Fruit fly (Drosophila melanogaster) whole organism, embryonic: Measurements from ENCODE around the gene Muc18B.

Source experiments
- Asciz ChIP-seq: fragments of 200-800 bp; sonication (Bioruptor generic); optimal IDR thresholded peaks from 2 replicates; lab custom pipeline; 2017; ENCODE audit warnings: missing biosample characterization, mild to moderate bottlenecking, missing genetic modification characterization, missing genetic modification reagents
- BtbVII ChIP-seq: fragments of 200-800 bp; sonication (Bioruptor generic); optimal IDR thresholded peaks from 3 replicates; lab custom pipeline; 2017; ENCODE audit warnings: missing biosample characterization, mild to moderate bottlenecking, missing genetic modification characterization
- CG10209 ChIP-seq: fragments of 200-800 bp; sonication (Bioruptor generic); optimal IDR thresholded peaks from 3 replicates; lab custom pipeline; 2017; ENCODE audit warnings: missing biosample characterization, mild to moderate bottlenecking, missing genetic modification characterization, missing genetic modification reagents
- CG10959 ChIP-seq: fragments of 200-800 bp; sonication (Bioruptor generic); IDR thresholded peaks from 2 replicates; pipeline ENCODE4 v1.3.6; 2022; ENCODE audit warnings: missing biosample characterization, missing genetic modification characterization
- CG11398 ChIP-seq: fragments of 200-800 bp; sonication (Bioruptor generic); optimal IDR thresholded peaks from 2 replicates; lab custom pipeline; 2016; ENCODE audit warnings: missing biosample characterization, missing genetic modification characterization
- CG12391 ChIP-seq: fragments of 200-800 bp; sonication (Bioruptor generic); optimal IDR thresholded peaks from 3 replicates; lab custom pipeline; 2018; ENCODE audit warnings: missing biosample characterization, mild to moderate bottlenecking, missing genetic modification characterization, moderate library complexity
- CG14667 ChIP-seq: fragments of 200-800 bp; sonication (Bioruptor generic); IDR thresholded peaks from 2 replicates; pipeline ENCODE4 v1.3.6; 2022; ENCODE audit warnings: missing biosample characterization, missing genetic modification characterization
- CG1529 ChIP-seq: fragments of 200-800 bp; sonication (Bioruptor generic); optimal IDR thresholded peaks from 3 replicates; lab custom pipeline; 2018; ENCODE audit warnings: missing biosample characterization, missing genetic modification characterization
- CG15514 ChIP-seq: fragments of 200-800 bp; sonication (Bioruptor generic); optimal IDR thresholded peaks from 3 replicates; lab custom pipeline; 2017; ENCODE audit warnings: missing biosample characterization, missing genetic modification characterization, mild to moderate bottlenecking, moderate library complexity, missing genetic modification reagents
- CG17612 ChIP-seq: fragments of 200-800 bp; sonication (Bioruptor generic); IDR thresholded peaks from 2 replicates; pipeline ENCODE4 v1.3.6; 2022; ENCODE audit warnings: missing biosample characterization, missing genetic modification characterization
- CG17829 ChIP-seq: fragments of 200-800 bp; optimal IDR thresholded peaks from 2 replicates; lab custom pipeline; 2019; ENCODE audit warnings: missing biosample characterization, mild to moderate bottlenecking, missing genetic modification characterization, moderate library complexity
- CG18262 ChIP-seq: fragments of 200-800 bp; optimal IDR thresholded peaks from 3 replicates; lab custom pipeline; 2019; ENCODE audit warnings: missing biosample characterization, mild to moderate bottlenecking, missing genetic modification characterization, moderate library complexity
- CG18619 ChIP-seq: fragments of 200-800 bp; sonication (Bioruptor generic); optimal IDR thresholded peaks from 3 replicates; lab custom pipeline; 2017; ENCODE audit warnings: missing biosample characterization, mild to moderate bottlenecking, missing genetic modification characterization
- CG18764 ChIP-seq: fragments of 200-800 bp; sonication (Bioruptor generic); optimal IDR thresholded peaks from 3 replicates; lab custom pipeline; 2016; ENCODE audit warnings: missing biosample characterization, missing genetic modification characterization
- CG32767 ChIP-seq: fragments of 200-800 bp; sonication (Bioruptor generic); IDR thresholded peaks from 2 replicates; pipeline ENCODE4 v1.3.6; 2022; ENCODE audit warnings: missing biosample characterization, missing genetic modification characterization
- CG6854 ChIP-seq: fragments of 200-800 bp; sonication (Bioruptor generic); optimal IDR thresholded peaks from 3 replicates; lab custom pipeline; 2017; ENCODE audit warnings: missing biosample characterization, mild to moderate bottlenecking, missing genetic modification characterization
- CG8089 ChIP-seq: fragments of 200-800 bp; sonication (Bioruptor generic); optimal IDR thresholded peaks from 3 replicates; lab custom pipeline; 2016; ENCODE audit warnings: missing biosample characterization, missing genetic modification characterization
- CG8290 ChIP-seq, 3 experiments: fragments of 200-800 bp; sonication (Bioruptor generic); optimal IDR thresholded peaks; 2 replicates each; lab custom pipeline; 2016 to 2019; ENCODE audit warnings: missing biosample characterization in 3 of 3, missing genetic modification characterization in 3 of 3, mild to moderate bottlenecking in 2 of 3, moderate library complexity in 1 of 3
- CG9437 ChIP-seq: fragments of 200-800 bp; sonication (Bioruptor generic); optimal IDR thresholded peaks from 2 replicates; lab custom pipeline; 2018; ENCODE audit warnings: missing biosample characterization, mild to moderate bottlenecking, missing genetic modification characterization
- CG9817 ChIP-seq: fragments of 200-800 bp; sonication (Bioruptor generic); optimal IDR thresholded peaks from 2 replicates; lab custom pipeline; 2018; ENCODE audit warnings: missing biosample characterization, mild to moderate bottlenecking, missing genetic modification characterization, moderate library complexity
- Chrac-16 ChIP-seq: fragments of 200-800 bp; sonication (Bioruptor generic); optimal IDR thresholded peaks from 3 replicates; lab custom pipeline; 2016; ENCODE audit warnings: missing biosample characterization, missing genetic modification characterization
- CkIIα-i1 ChIP-seq: fragments of 200-800 bp; sonication (Bioruptor generic); IDR thresholded peaks from 2 replicates; pipeline ENCODE4 v1.3.6; 2022; ENCODE audit warnings: missing biosample characterization, missing genetic modification characterization
- Dad ChIP-seq: fragments of 200-800 bp; sonication (Bioruptor generic); optimal IDR thresholded peaks from 3 replicates; lab custom pipeline; 2016; ENCODE audit warnings: missing biosample characterization, missing genetic modification characterization
- ERR ChIP-seq: fragments of 200-800 bp; sonication (Bioruptor generic); optimal IDR thresholded peaks from 2 replicates; lab custom pipeline; 2016; ENCODE audit warnings: missing biosample characterization, missing genetic modification characterization
- Gsc ChIP-seq: fragments of 200-800 bp; sonication (Bioruptor generic); IDR thresholded peaks from 2 replicates; pipeline ENCODE4 v1.3.6; 2022; ENCODE audit warnings: missing biosample characterization, missing genetic modification characterization
- Hmr ChIP-seq: fragments of 200-800 bp; sonication (Bioruptor generic); optimal IDR thresholded peaks from 3 replicates; lab custom pipeline; 2017; ENCODE audit warnings: mild to moderate bottlenecking, missing biosample characterization, missing genetic modification reagents, missing genetic modification characterization
- Hr78 ChIP-seq, 2 experiments: fragments of 200-800 bp in 1 of 2; fragments of >200 bp in 1 of 2; sonication (Bioruptor generic) in 1 of 2; optimal IDR thresholded peaks; 2 replicates each; lab custom pipeline; 2017 to 2019; ENCODE audit warnings: missing biosample characterization in 2 of 2, missing genetic modification characterization in 2 of 2, mild to moderate bottlenecking in 1 of 2, moderate library complexity in 1 of 2
- NC2β ChIP-seq: fragments of 200-800 bp; sonication (Bioruptor generic); optimal IDR thresholded peaks from 2 replicates; lab custom pipeline; 2016; ENCODE audit warnings: missing biosample characterization, missing genetic modification characterization
- Pdp1 ChIP-seq, 2 experiments: fragments of 200-800 bp; sonication (Bioruptor generic); optimal IDR thresholded peaks; 3 replicates each; lab custom pipeline; 2016; ENCODE audit warnings: missing biosample characterization in 2 of 2, missing genetic modification characterization in 2 of 2, mild to moderate bottlenecking in 1 of 2, moderate library complexity in 1 of 2
- Sox102F ChIP-seq: fragments of 200-800 bp; sonication (Bioruptor generic); optimal IDR thresholded peaks from 2 replicates; lab custom pipeline; 2018; ENCODE audit warnings: missing biosample characterization, mild to moderate bottlenecking, missing genetic modification characterization, moderate library complexity
- chn ChIP-seq: fragments of 200-800 bp; sonication (Bioruptor generic); optimal IDR thresholded peaks from 2 replicates; lab custom pipeline; 2016; ENCODE audit warnings: missing biosample characterization, missing genetic modification characterization
- hth ChIP-seq: fragments of >200 bp; optimal IDR thresholded peaks from 2 replicates; lab custom pipeline; 2017; ENCODE audit warnings: inconsistent platforms
- insv ChIP-seq, 2 experiments: fragments of 200-800 bp; sonication (Bioruptor generic); optimal IDR thresholded peaks; 3 replicates each; lab custom pipeline; 2016 to 2018; ENCODE audit warnings: missing biosample characterization in 2 of 2, missing genetic modification characterization in 2 of 2
- kni ChIP-seq: fragments of 200-800 bp; sonication (Bioruptor generic); optimal IDR thresholded peaks from 3 replicates; lab custom pipeline; 2017; ENCODE audit warnings: mild to moderate bottlenecking, missing biosample characterization, missing genetic modification reagents, missing genetic modification characterization
- maf-S ChIP-seq: fragments of 200-800 bp; sonication (Bioruptor generic); optimal IDR thresholded peaks from 2 replicates; lab custom pipeline; 2016; ENCODE audit warnings: missing biosample characterization, missing genetic modification characterization
- pnt ChIP-seq: fragments of 200-800 bp; sonication (Bioruptor generic); optimal IDR thresholded peaks from 3 replicates; lab custom pipeline; 2016; ENCODE audit warnings: missing biosample characterization, missing genetic modification characterization
- pros ChIP-seq: fragments of 200-800 bp; sonication (Bioruptor generic); optimal IDR thresholded peaks from 3 replicates; lab custom pipeline; 2019; ENCODE audit warnings: missing biosample characterization, mild to moderate bottlenecking, missing genetic modification characterization, moderate library complexity
- sens-2 ChIP-seq: fragments of 200-800 bp; sonication (Bioruptor generic); IDR thresholded peaks from 2 replicates; pipeline ENCODE4 v1.3.6; 2022; ENCODE audit warnings: missing biosample characterization, missing genetic modification characterization
- slbo ChIP-seq: fragments of 200-800 bp; sonication (Bioruptor generic); IDR thresholded peaks from 2 replicates; pipeline ENCODE4 v1.3.6; 2022; ENCODE audit warnings: missing biosample characterization, missing genetic modification characterization
- tna ChIP-seq: fragments of 200-800 bp; sonication (Bioruptor generic); IDR thresholded peaks from 2 replicates; pipeline ENCODE4 v1.3.6; 2022; ENCODE audit warnings: missing biosample characterization, missing genetic modification characterization; ENCODE audit not compliant: partially characterized antibody
- wdn ChIP-seq: fragments of 200-800 bp; sonication (Bioruptor generic); IDR thresholded peaks from 2 replicates; pipeline ENCODE4 v1.3.6; 2022; ENCODE audit warnings: missing biosample characterization, missing genetic modification characterization
- wek ChIP-seq: fragments of 200-800 bp; sonication (Bioruptor generic); optimal IDR thresholded peaks from 3 replicates; lab custom pipeline; 2018; ENCODE audit warnings: missing biosample characterization, mild to moderate bottlenecking, missing genetic modification characterization, moderate library complexity

The Muc18B gene

DNA sequence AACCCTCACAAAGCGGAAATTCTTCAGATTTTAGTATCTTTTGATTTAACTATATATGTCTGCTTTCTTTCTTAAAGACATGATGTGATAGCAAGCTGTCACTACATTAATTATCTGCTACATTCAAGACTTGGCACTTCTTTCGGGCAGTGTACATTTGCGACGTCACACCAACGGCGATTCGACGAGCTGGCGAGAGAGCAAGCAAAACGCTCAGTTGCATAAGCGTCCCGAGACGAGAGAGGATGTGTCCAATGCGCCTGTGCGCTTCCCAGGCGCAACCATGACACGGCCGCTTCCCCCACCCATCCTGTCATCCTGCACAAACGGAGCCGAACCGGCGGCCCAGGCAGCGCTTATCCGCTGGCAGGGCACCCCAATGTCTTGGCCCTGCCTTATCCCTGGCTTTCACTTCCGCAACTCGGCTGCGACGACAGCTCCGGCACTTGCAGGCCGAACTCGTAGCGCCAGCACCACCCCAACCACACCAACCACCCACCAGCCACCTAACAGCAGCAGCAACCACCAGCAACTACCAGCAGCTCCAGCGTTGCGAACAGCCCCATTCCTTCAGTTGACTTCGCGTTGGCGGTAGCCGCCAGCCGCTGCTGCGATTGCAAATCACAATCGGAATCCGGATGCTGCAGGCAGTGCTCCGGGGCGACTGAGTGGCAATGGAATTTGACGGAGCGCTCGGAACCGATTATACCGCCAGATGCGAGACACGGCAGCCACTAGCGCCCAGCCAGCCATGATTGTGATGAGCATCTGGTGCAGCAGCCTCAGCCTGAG, 33.3 kb downstream of the Muc18B start, which contains the start of gene Hs3st-B (continued):
- no peak for TF ChIP-seq CG18764 (GFP tag; lab: Kevin White, UChicago)
- TF ChIP-seq CG10209 (GFP tag; lab: Kevin White, UChicago), result peak; percentile 11
- no peak for TF ChIP-seq maf-S (GFP tag; lab: Kevin White, UChicago)
- no peak for TF ChIP-seq Dad (GFP tag; lab: Kevin White, UChicago)
- TF ChIP-seq ERR (GFP tag; lab: Kevin White, UChicago), result no peak
- TF ChIP-seq Gsc, result no peak
- no peak for TF ChIP-seq CG18262
- TF ChIP-seq slbo (GFP tag; lab: Robert Waterston, UW), result 0 out of 2 replicates have a peak, but pooled peaks have one; percentile 31
- TF ChIP-seq CG9437 (GFP tag; lab: Kevin White, UChicago), result peak; percentile 26
- no peak for TF ChIP-seq NC2β (GFP tag; lab: Kevin White, UChicago)
- no peak for TF ChIP-seq CG8089 (GFP tag; lab: Kevin White, UChicago)
- TF ChIP-seq CG11398 (GFP tag; lab: Kevin White, UChicago), result no peak
- peak; percentile 22 for TF ChIP-seq CG17829 (tag; lab: Kevin White, UChicago)
- TF ChIP-seq wek (GFP tag; lab: Kevin White, UChicago), result no peak
- TF ChIP-seq Hmr, result no peak
- no peak for TF ChIP-seq CG8290 (GFP tag; optimal IDR thresholded peaks at IDR 0.05; lab: Kevin White, UChicago)
- peak in 1 of 2 experiments; percentile 46 for TF ChIP-seq CG8290 (tag; optimal IDR thresholded peaks at IDR 0.05; lab: Kevin White, UChicago)
- no peak for TF ChIP-seq BtbVII (GFP tag; lab: Kevin White, UChicago)
- peak; percentile 2 for TF ChIP-seq CG15514 (GFP tag; lab: Kevin White, UChicago)

DNA sequence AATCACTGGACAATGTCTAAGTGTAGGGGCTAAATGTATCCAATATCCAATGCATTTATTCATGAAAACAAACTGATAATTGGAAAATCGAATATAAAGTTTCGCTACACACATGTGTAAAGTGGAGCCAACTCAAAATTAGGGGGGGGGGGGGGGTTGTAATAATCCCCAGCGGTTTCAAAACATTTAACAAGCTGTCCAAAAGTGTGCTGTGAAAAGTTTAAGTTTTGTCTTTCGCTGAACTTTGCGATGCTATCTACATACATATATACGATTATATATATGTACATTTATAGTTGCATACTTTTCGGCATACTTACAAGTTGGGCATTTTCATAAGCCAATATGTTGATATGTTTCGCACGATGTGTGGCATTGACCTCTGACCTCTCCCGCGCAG, 34.0 kb downstream of the Muc18B start:
- TF ChIP-seq Hr78 (GFP tag; optimal IDR thresholded peaks at IDR 0.05; lab: Kevin White, UChicago) (peak in 1 of 2 experiments; percentile 67), CkIIα-i1 (no peak), CG17612 (peak; percentile 98), CG8290 (GFP tag; optimal IDR thresholded peaks at IDR 0.05; lab: Kevin White, UChicago) (peak; percentile 70), CG8290 (tag; optimal IDR thresholded peaks at IDR 0.05; lab: Kevin White, UChicago) (peak in 1 of 2 experiments; percentile 84)

DNA sequence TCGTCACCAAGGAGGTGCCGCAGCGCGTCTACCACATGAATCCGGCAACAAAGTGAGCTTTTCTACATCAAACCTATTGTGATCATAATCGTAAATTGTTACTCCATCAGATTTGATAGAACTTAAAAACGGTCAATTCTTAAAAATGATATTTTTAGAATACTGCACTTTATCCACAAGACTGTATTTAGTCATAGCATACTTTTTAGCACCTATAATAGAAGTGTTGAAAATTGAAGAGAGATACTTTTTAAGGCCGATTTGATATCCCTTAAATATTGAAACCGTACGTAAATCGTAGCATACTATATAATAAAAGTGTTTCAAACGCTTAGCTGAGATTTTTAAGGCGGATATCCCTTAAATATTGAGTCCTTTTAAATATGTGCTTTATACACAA, 34.8 kb downstream of the Muc18B start:
- TF ChIP-seq tna (GFP tag; lab: Robert Waterston, UW), result no peak
- no peak for TF ChIP-seq CG32767
- TF ChIP-seq wdn (GFP tag; lab: Robert Waterston, UW), result no peak
- TF ChIP-seq pnt, result no peak
- no peak for TF ChIP-seq CG14667 (GFP tag; lab: Robert Waterston, UW)
- peak; percentile 81 for TF ChIP-seq CG8290 (GFP tag; optimal IDR thresholded peaks at IDR 0.05; lab: Kevin White, UChicago)
- TF ChIP-seq CG8290 (tag; optimal IDR thresholded peaks at IDR 0.05; lab: Kevin White, UChicago), result peak in 1 of 2 experiments; percentile 47
- no peak for TF ChIP-seq Asciz (GFP tag; lab: Kevin White, UChicago)
- TF ChIP-seq sens-2, result no peak
- peak; percentile 53; the same call in 1 of the 2 replicates for TF ChIP-seq CG17612
- TF ChIP-seq CG11398 (GFP tag; lab: Kevin White, UChicago), result no peak
- TF ChIP-seq CG6854 (GFP tag; lab: Kevin White, UChicago), result no peak
- TF ChIP-seq hth, result no peak

dm6 chrX:19259802-19260695, 44.7 kb downstream of the Muc18B start:
- TF ChIP-seq CG9817 (no peak), CG18619 (GFP tag; lab: Kevin White, UChicago) (no peak), CG10959 (GFP tag; lab: Robert Waterston, UW) (no peak), pros (GFP tag; lab: Kevin White, UChicago) (peak; percentile 7), insv (GFP tag; optimal IDR thresholded peaks at IDR 0.05; lab: Kevin White, UChicago) (no peak), CG1529 (GFP tag; lab: Kevin White, UChicago) (no peak), Chrac-16 (no peak), Sox102F (GFP tag; lab: Kevin White, UChicago) (no peak), kni (GFP tag; lab: Kevin White, UChicago) (peak; percentile 28), Pdp1 (GFP tag; optimal IDR thresholded peaks at IDR 0.05; lab: Kevin White, UChicago) (peak in 1 of 2 experiments; percentile 64), chn (GFP tag; lab: Kevin White, UChicago) (no peak), CG12391 (no peak)
